Worm (Caenorhabditis elegans) whole organism, L2 larva: ENCODE data around the gene srz-6.

Experiments used
- lsy-2 ChIP-seq, 2 experiments: fragments of 150-350 bp in 1 of 2; sonication (generic microtip) in 1 of 2; optimal IDR thresholded peaks; 2 replicates each; lab custom pipeline; 2014 to 2017; ENCODE audit warnings: missing biosample characterization in 2 of 2, missing genetic modification characterization in 2 of 2
- mdl-1 ChIP-seq, 2 experiments: fragments of 150-350 bp in 1 of 2; sonication (generic microtip) in 1 of 2; optimal IDR thresholded peaks; 2 replicates each; lab custom pipeline; 2017; ENCODE audit warnings: missing biosample characterization in 2 of 2, missing genetic modification characterization in 2 of 2
- nhr-11 ChIP-seq: fragments of 150-350 bp; optimal IDR thresholded peaks from 2 replicates; lab custom pipeline; 2014; ENCODE audit warnings: missing biosample characterization, missing genetic modification characterization
- nhr-12 ChIP-seq: fragments of 150-350 bp; optimal IDR thresholded peaks from 2 replicates; lab custom pipeline; 2014; ENCODE audit warnings: missing biosample characterization, missing genetic modification characterization
- nhr-25 ChIP-seq: fragments of 150-350 bp; sonication (generic microtip); optimal IDR thresholded peaks from 3 replicates; lab custom pipeline; 2014; ENCODE audit warnings: missing biosample characterization, missing genetic modification characterization
- skn-1 ChIP-seq: sonication (generic microtip); optimal IDR thresholded peaks from 2 replicates; lab custom pipeline; 2017; ENCODE audit warnings: missing biosample characterization, missing genetic modification characterization
- zag-1 ChIP-seq: fragments of 150-350 bp; optimal IDR thresholded peaks from 2 replicates; lab custom pipeline; 2014; ENCODE audit warnings: missing biosample characterization, missing genetic modification characterization

DNA sequence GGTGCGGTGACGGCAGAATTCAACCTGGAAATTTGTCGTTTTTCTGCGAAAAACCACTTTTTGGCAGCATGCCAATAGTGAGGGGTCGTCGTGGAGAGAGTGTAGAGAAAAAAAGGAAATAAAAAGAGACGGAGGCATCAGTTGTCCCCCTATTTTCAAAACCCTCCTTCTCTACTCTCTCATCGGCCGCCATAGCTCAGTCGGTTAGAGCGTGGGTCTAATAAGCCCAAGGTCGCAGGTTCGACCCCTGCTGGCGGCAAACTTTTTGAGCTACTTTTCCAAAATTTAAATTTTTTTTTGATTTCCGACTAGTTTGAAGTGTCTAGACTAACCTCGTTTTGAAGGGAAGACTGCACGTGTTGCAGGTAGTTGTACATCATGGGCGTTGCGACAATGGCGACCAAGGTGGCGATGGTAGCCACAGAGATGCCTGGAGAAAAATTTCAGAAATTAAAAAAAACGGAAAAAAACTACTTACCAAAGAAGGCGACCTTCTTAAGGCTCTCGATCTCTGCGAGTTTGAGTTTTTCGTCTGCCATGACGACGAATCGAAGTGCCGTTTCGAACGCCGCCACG lies 2.6 kb downstream of the srz-6 start, which contains the start of gene col-85:
- no peak for TF ChIP-seq skn-1
- no peak for TF ChIP-seq mdl-1 (tag; optimal IDR thresholded peaks at IDR 0.05; lab: Kevin White, UChicago)
- TF ChIP-seq nhr-25 (tag; lab: Kevin White, UChicago): no peak
- peak; percentile 68 to 70 for TF ChIP-seq lsy-2 (tag; optimal IDR thresholded peaks at IDR 0.05; lab: Kevin White, UChicago)
- peak; percentile 8 for TF ChIP-seq nhr-11 (tag; lab: Kevin White, UChicago)
- TF ChIP-seq zag-1 (tag; lab: Kevin White, UChicago): no peak
- no peak for TF ChIP-seq nhr-12 (tag; lab: Kevin White, UChicago)
